Fruit fly (Drosophila melanogaster): ENCODE data around the gene PolE2.

PolE2 gene

dm6 chr3L:5871201-5871600 lies 26.0 kb downstream of the PolE2 start, which contains the start of gene CG5568:
Gene CG5568 (plus strand): TSS chr3L:5871501.
- TF ChIP-seq Hr38 (GFP tag; optimal IDR thresholded peaks at IDR 0.05) (no peak), Blimp-1 (GFP tag; optimal IDR thresholded peaks at IDR 0.05) (no peak), achi (GFP tag; optimal IDR thresholded peaks at IDR 0.05) (no peak), CG6808 (GFP tag; optimal IDR thresholded peaks at IDR 0.05) (no peak), Smox (GFP tag; optimal IDR thresholded peaks at IDR 0.05) (no peak), Hr4 (GFP tag; optimal IDR thresholded peaks at IDR 0.05) (no peak), dsx (GFP tag; optimal IDR thresholded peaks at IDR 0.05; ENCODE audit: poor library complexity, severe bottlenecking) (no peak), Met (GFP tag; optimal IDR thresholded peaks at IDR 0.05) (no peak), CG4318 (GFP tag; optimal IDR thresholded peaks at IDR 0.05) (no peak), svp (GFP tag) (no peak), net (GFP tag; optimal IDR thresholded peaks at IDR 0.05) (no peak), CG9139 (GFP tag; optimal IDR thresholded peaks at IDR 0.05) (no peak), OdsH (GFP tag; optimal IDR thresholded peaks at IDR 0.05) (no peak), lz (GFP tag; optimal IDR thresholded peaks at IDR 0.05) (no peak), fd59A (GFP tag; optimal IDR thresholded peaks at IDR 0.05) (no peak), CG8119 (GFP tag; IDR thresholded peaks at IDR 0.05) (no peak), CG6792 (GFP tag; optimal IDR thresholded peaks at IDR 0.05) (no peak)

DNA sequence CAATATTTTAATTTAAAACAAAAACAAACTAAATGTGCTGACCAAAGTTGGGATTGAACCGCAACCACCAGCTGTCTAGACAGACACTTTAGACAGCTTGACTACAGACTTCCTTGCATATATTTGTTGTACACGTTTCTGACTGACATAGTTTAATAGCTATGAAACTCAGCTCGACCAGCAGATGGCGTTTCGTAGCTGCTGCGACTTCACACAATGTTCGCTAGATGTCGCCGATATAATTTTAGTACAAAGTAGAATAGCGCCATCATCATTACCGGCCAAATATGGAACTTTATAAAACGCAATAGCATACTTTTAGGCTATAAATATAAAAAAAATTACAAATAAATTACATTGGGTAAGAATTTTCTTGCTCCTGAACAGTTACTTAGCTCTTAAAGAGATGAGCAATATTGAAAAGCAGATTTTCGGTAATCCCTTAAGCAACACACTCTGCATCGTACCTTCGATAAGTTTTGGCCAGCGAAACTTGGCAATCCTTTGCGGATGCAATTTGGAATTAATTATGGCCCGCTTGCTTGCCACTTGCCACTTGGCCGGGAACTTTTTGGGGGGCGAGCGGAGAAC lies 27.5 kb downstream of the PolE2 start:
- TF ChIP-seq CG11902 (GFP tag; optimal IDR thresholded peaks at IDR 0.05) = peak; percentile 51
- peak; percentile 63 for TF ChIP-seq Hr39 (GFP tag; optimal IDR thresholded peaks at IDR 0.05)
- TF ChIP-seq Lpt (GFP tag; optimal IDR thresholded peaks at IDR 0.05) = no peak
- no peak for TF ChIP-seq CG11762 (GFP tag; optimal IDR thresholded peaks at IDR 0.05; ENCODE audit: insufficient read depth)
- TF ChIP-seq svp (GFP tag) = peak; percentile 57
- no peak for TF ChIP-seq achi (GFP tag; optimal IDR thresholded peaks at IDR 0.05)
- peak; percentile 8 for TF ChIP-seq pdm3 (GFP tag; optimal IDR thresholded peaks at IDR 0.05)
- no peak for TF ChIP-seq CG8319 (GFP tag; optimal IDR thresholded peaks at IDR 0.05)
- peak; percentile 7 for TF ChIP-seq Sox14 (GFP tag; optimal IDR thresholded peaks at IDR 0.05)
- TF ChIP-seq Met (GFP tag; optimal IDR thresholded peaks at IDR 0.05) = peak; percentile 58
- no peak for TF ChIP-seq Ets21C (GFP tag; optimal IDR thresholded peaks at IDR 0.05)
- TF ChIP-seq acj6 (GFP tag; optimal IDR thresholded peaks at IDR 0.05) = peak; percentile 12
- TF ChIP-seq cyc (GFP tag; optimal IDR thresholded peaks at IDR 0.05) = peak; percentile 88
- peak; percentile 66 for TF ChIP-seq CG31627 (GFP tag; optimal IDR thresholded peaks at IDR 0.05)
- TF ChIP-seq CG3919 (GFP tag; optimal IDR thresholded peaks at IDR 0.05) = peak; percentile 67
- TF ChIP-seq CG10669 (GFP tag; optimal IDR thresholded peaks at IDR 0.05) = no peak
- TF ChIP-seq CG7368 (GFP tag; optimal IDR thresholded peaks at IDR 0.05) = peak; percentile 27
- no peak for TF ChIP-seq CG16779 (tag; optimal IDR thresholded peaks at IDR 0.05)
- TF ChIP-seq CG4318 (GFP tag; optimal IDR thresholded peaks at IDR 0.05) = no peak
- TF ChIP-seq spab (GFP tag; optimal IDR thresholded peaks at IDR 0.05) = no peak
- no peak for TF ChIP-seq CG6276 (GFP tag; optimal IDR thresholded peaks at IDR 0.05)
- peak; percentile 34 for TF ChIP-seq OdsH (GFP tag; optimal IDR thresholded peaks at IDR 0.05)
- no peak for TF ChIP-seq Sox102F (GFP tag; optimal IDR thresholded peaks at IDR 0.05)
- TF ChIP-seq CG11294 (GFP tag; IDR thresholded peaks at IDR 0.05) = no peak
- TF ChIP-seq CG8119 (GFP tag; IDR thresholded peaks at IDR 0.05) = no peak
- peak; percentile 12; the same call in 1 of the 3 replicates for TF ChIP-seq eg (GFP tag; IDR thresholded peaks at IDR 0.05)
- no peak for TF ChIP-seq fd59A (GFP tag; optimal IDR thresholded peaks at IDR 0.05)
- peak; percentile 19 for TF ChIP-seq CG6808 (GFP tag; optimal IDR thresholded peaks at IDR 0.05)
- peak; percentile 15 for TF ChIP-seq Sox15 (GFP tag; optimal IDR thresholded peaks at IDR 0.05)
- no peak for TF ChIP-seq fkh (GFP tag; optimal IDR thresholded peaks at IDR 0.05)
- no peak for TF ChIP-seq Hr4 (GFP tag; optimal IDR thresholded peaks at IDR 0.05)
- no peak for TF ChIP-seq CG32006 (GFP tag; optimal IDR thresholded peaks at IDR 0.05)
- TF ChIP-seq Smox (GFP tag; optimal IDR thresholded peaks at IDR 0.05) = peak; percentile 35
- no peak for TF ChIP-seq ss (GFP tag; optimal IDR thresholded peaks at IDR 0.05)
- TF ChIP-seq CG1621 (tag; optimal IDR thresholded peaks at IDR 0.05) = no peak
- no peak for TF ChIP-seq net (GFP tag; optimal IDR thresholded peaks at IDR 0.05)

Measured in whole organism, prepupa.